Fruit fly (Drosophila melanogaster): ENCODE measurements around the gene CG1368.

Gene CG1368

DNA sequence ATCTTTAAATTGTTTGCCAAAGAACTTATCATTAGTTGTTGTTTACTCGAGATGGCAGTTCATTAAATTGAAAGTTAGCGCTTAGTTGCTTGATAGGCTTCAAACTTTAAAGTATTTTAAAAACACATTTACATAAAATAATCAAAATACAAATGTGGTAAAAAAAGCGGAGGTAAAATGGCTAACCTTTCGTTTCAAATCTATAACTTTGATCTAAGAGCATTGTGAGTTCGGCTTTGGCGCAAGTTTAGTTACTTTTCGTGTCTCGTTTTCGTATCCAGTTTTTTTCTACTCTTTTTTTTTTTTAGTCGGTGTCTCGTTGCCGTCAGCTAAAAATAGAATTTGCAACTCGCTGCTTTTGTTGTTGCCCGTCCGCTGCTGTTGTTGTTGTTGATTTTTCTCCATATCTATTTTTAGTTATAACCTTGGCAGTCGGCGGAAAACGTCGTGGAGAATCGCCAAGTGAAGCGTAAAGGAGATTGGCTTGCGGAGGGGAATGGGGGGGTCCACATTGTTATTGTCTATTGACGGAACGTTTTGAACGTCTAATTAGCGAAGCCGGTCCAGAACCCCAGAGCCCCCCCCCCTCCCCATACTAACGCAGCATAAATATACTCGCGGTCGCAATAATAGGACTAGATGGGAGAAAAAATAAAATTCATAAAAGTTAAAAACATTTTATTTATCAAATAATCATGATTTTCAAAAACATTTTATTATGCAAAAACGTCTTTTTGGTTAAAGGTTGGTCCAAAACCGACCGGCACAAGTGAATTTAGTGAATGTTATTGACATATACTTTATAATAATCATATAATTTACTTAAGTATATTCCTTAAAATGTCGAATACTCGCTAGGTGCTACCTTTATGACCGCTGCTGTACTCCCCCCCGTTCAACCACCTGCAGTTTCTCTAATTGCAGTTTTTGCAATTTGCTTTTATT lies 40.2 kb downstream of the CG1368 start (continued):
- no peak for TF ChIP-seq CG12071 (GFP tag; optimal IDR thresholded peaks at IDR 0.05)
- no peak for TF ChIP-seq rib (GFP tag; IDR thresholded peaks at IDR 0.05)
- TF ChIP-seq Bdp1 (GFP tag; optimal IDR thresholded peaks at IDR 0.05), result no peak
- no peak for TF ChIP-seq kay (GFP tag; optimal IDR thresholded peaks at IDR 0.05)
- TF ChIP-seq CG2712 (tag; optimal IDR thresholded peaks at IDR 0.05), result peak; percentile 47
- TF ChIP-seq CG12155 (GFP tag; optimal IDR thresholded peaks at IDR 0.05), result peak; percentile 12
- TF ChIP-seq Atf-2 (GFP tag; optimal IDR thresholded peaks at IDR 0.05), result no peak
- TF ChIP-seq CG6254 (GFP tag; optimal IDR thresholded peaks at IDR 0.05), result peak; percentile 37
- TF ChIP-seq CG4424 (GFP tag; optimal IDR thresholded peaks at IDR 0.05), result peak; percentile 27
- no peak for TF ChIP-seq CG6791 (GFP tag; IDR thresholded peaks at IDR 0.05; ENCODE audit: partially characterized antibody)
- no peak for TF ChIP-seq luna (GFP tag; optimal IDR thresholded peaks at IDR 0.05)
- peak; percentile 49 for TF ChIP-seq al (GFP tag; IDR thresholded peaks at IDR 0.05)
- TF ChIP-seq btn (GFP tag; optimal IDR thresholded peaks at IDR 0.05), result no peak
- TF ChIP-seq tll (GFP tag; optimal IDR thresholded peaks at IDR 0.05), result no peak
- peak; percentile 66 for TF ChIP-seq Rfx (GFP tag; IDR thresholded peaks at IDR 0.05)
- 0 out of 2 replicates have a peak, but pooled peaks have one; percentile 16 for TF ChIP-seq CG7372 (GFP tag; IDR thresholded peaks at IDR 0.05)
- no peak for TF ChIP-seq Usf (GFP tag; optimal IDR thresholded peaks at IDR 0.05)
- no peak for TF ChIP-seq Ets97D (GFP tag; optimal IDR thresholded peaks at IDR 0.05)
- no peak for TF ChIP-seq CG10565 (GFP tag; optimal IDR thresholded peaks at IDR 0.05)
- TF ChIP-seq CG6813 (GFP tag; optimal IDR thresholded peaks at IDR 0.05), result no peak
- TF ChIP-seq CG8924 (tag; optimal IDR thresholded peaks at IDR 0.05), result peak; percentile 37
- no peak for TF ChIP-seq CG8089 (GFP tag; optimal IDR thresholded peaks at IDR 0.05)
- no peak for TF ChIP-seq MESR4 (GFP tag; optimal IDR thresholded peaks at IDR 0.05)
- no peak for TF ChIP-seq yki (optimal IDR thresholded peaks at IDR 0.05)
- peak; percentile 45 for TF ChIP-seq cwo (GFP tag; optimal IDR thresholded peaks at IDR 0.05)
- TF ChIP-seq CG8281 (tag; optimal IDR thresholded peaks at IDR 0.05), result no peak
- TF ChIP-seq CG8478 (optimal IDR thresholded peaks at IDR 0.05), result no peak
- peak; percentile 43 for TF ChIP-seq scrt (GFP tag; optimal IDR thresholded peaks at IDR 0.05)
- TF ChIP-seq CG11093 (GFP tag; IDR thresholded peaks at IDR 0.05), result 0 out of 3 replicates have a peak, but pooled peaks have one; percentile 30
- TF ChIP-seq odd (GFP tag; optimal IDR thresholded peaks at IDR 0.05), result no peak
- TF ChIP-seq ATbp (GFP tag; optimal IDR thresholded peaks at IDR 0.05), result no peak
- no peak for TF ChIP-seq mirr (GFP tag; optimal IDR thresholded peaks at IDR 0.05)
- peak; percentile 36 for TF ChIP-seq Fer3 (tag; optimal IDR thresholded peaks at IDR 0.05)
- TF ChIP-seq HLH3B (GFP tag; IDR thresholded peaks at IDR 0.05), result no peak; the same call in 1 of the 2 replicates
- no peak for TF ChIP-seq CG12769 (tag; optimal IDR thresholded peaks at IDR 0.05)
- no peak for TF ChIP-seq amos (GFP tag; IDR thresholded peaks at IDR 0.05; ENCODE audit: partially characterized antibody)
- TF ChIP-seq CG11723 (GFP tag; optimal IDR thresholded peaks at IDR 0.05), result peak; percentile 1
- TF ChIP-seq CG17912 (GFP tag; optimal IDR thresholded peaks at IDR 0.05), result no peak
- no peak for TF ChIP-seq trem (tag; optimal IDR thresholded peaks at IDR 0.05)
- no peak for TF ChIP-seq HLHmδ (GFP tag; optimal IDR thresholded peaks at IDR 0.05)
- no peak for TF ChIP-seq Opbp (GFP tag; IDR thresholded peaks at IDR 0.05; ENCODE audit: partially characterized antibody)
- peak; percentile 10 for TF ChIP-seq CG6654 (GFP tag; optimal IDR thresholded peaks at IDR 0.05)
- no peak for TF ChIP-seq CG4617 (GFP tag; optimal IDR thresholded peaks at IDR 0.05; ENCODE audit: borderline replicate concordance)
- TF ChIP-seq Oaz (GFP tag; IDR thresholded peaks at IDR 0.05), result no peak
- peak; percentile 26; the same call in 1 of the 3 replicates for TF ChIP-seq CG11560 (tag; IDR thresholded peaks at IDR 0.05)
- no peak for TF ChIP-seq Stat92E (GFP tag; optimal IDR thresholded peaks at IDR 0.05)
- peak; percentile 16 for TF ChIP-seq Nf-YC (tag; optimal IDR thresholded peaks at IDR 0.05)
- TF ChIP-seq CG14050 (GFP tag; IDR thresholded peaks at IDR 0.05), result no peak

All from whole organism, embryonic.